Worm (Caenorhabditis elegans) whole organism, midembryonic: ENCODE results near the gene T27E7.4.

Source experiments
- T22C8.4 ChIP-seq: fragments of 200-800 bp; sonication (Bioruptor generic); IDR thresholded peaks from 2 replicates; pipeline ENCODE4 v1.3.6; 2022; ENCODE audit warnings: missing genetic modification characterization, missing compliant biosample characterization
- cog-1 ChIP-seq: sonication (generic microtip); optimal IDR thresholded peaks from 2 replicates; lab custom pipeline; 2016; ENCODE audit warnings: missing genetic modification characterization, missing compliant biosample characterization
- flt-1 ChIP-seq: fragments of 200-800 bp; sonication (Bioruptor generic); IDR thresholded peaks from 2 replicates; pipeline ENCODE4 v1.3.6; 2022; ENCODE audit warnings: missing genetic modification characterization, missing compliant biosample characterization
- med-1 ChIP-seq: sonication (generic microtip); optimal IDR thresholded peaks from 2 replicates; lab custom pipeline; 2017; ENCODE audit warnings: missing genetic modification characterization, mild to moderate bottlenecking, missing compliant biosample characterization, antibody characterized with exemption, missing genetic modification reagents; ENCODE audit not compliant: insufficient read depth
- tab-1 ChIP-seq: fragments of 200-800 bp; sonication (Bioruptor generic); IDR thresholded peaks from 2 replicates; pipeline ENCODE4 v1.3.6; 2022; ENCODE audit warnings: missing genetic modification characterization, missing compliant biosample characterization
- ztf-23 ChIP-seq: fragments of 200-800 bp; sonication (Bioruptor generic); IDR thresholded peaks from 2 replicates; pipeline ENCODE4 v1.3.6; 2022; ENCODE audit warnings: missing genetic modification reagents, missing genetic modification characterization, missing compliant biosample characterization
- ztf-29 ChIP-seq: fragments of 200-800 bp; sonication (Bioruptor generic); IDR thresholded peaks from 2 replicates; pipeline ENCODE4 v1.3.6; 2022; ENCODE audit warnings: missing genetic modification reagents, missing genetic modification characterization, missing compliant biosample characterization

DNA sequence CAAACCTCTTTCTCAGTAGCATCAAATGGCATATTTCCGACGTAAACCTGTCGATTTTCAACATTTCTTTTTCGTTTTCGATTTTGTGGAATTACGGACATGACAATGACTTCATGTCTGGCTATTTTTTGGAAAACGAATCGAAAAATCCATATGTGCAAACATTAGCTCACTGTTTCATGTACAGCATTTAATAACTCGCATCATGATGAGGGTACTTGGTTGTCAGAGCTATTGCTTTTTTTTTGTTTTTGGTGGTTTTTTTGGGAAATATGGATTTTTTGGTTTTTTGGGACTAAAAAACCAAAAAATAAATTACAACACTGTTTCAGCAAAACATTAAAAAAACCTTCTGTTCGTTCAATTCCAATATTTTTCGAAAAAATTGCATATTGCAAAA is 22.5 kb downstream of the T27E7.4 start, which contains the start of gene Y57G11A.5:
- TF ChIP-seq flt-1 (GFP tag; lab: Robert Waterston, UW) (no peak), T22C8.4 (GFP tag; lab: Robert Waterston, UW) (no peak), cog-1 (tag; lab: Kevin White, UChicago) (no peak), med-1 (GFP tag; lab: Kevin White, UChicago) (no peak), tab-1 (GFP tag; lab: Robert Waterston, UW) (no peak), ztf-23 (no peak), ztf-29 (no peak)
